Fruit fly (Drosophila melanogaster) whole organism, adult: ENCODE measurements around the gene Jon65Aii.

Source experiments
- CG14711 ChIP-seq: fragments of 200-800 bp; sonication (Bioruptor generic); optimal IDR thresholded peaks from 2 replicates; lab custom pipeline; 2018; ENCODE audit warnings: missing biosample characterization, mild to moderate bottlenecking, missing genetic modification characterization, moderate library complexity
- Crg-1 ChIP-seq: fragments of 200-800 bp; sonication (Bioruptor generic); optimal IDR thresholded peaks from 2 replicates; lab custom pipeline; 2016; ENCODE audit warnings: missing biosample characterization, missing genetic modification characterization
- Mnt ChIP-seq: fragments of 200-800 bp; sonication (Bioruptor generic); optimal IDR thresholded peaks from 2 replicates; lab custom pipeline; 2016; ENCODE audit warnings: missing biosample characterization, mild to moderate bottlenecking, missing genetic modification characterization
- bab1 ChIP-seq: fragments of 200-800 bp; sonication (Bioruptor generic); optimal IDR thresholded peaks from 3 replicates; lab custom pipeline; 2019; ENCODE audit warnings: missing biosample characterization, mild to moderate bottlenecking, missing genetic modification characterization, moderate library complexity
- cic ChIP-seq: fragments of 200-800 bp; sonication (Bioruptor generic); optimal IDR thresholded peaks from 2 replicates; lab custom pipeline; 2017; ENCODE audit warnings: missing biosample characterization, mild to moderate bottlenecking, missing genetic modification characterization, moderate library complexity
- pad ChIP-seq: fragments of 200-800 bp; sonication (Bioruptor generic); optimal IDR thresholded peaks from 3 replicates; lab custom pipeline; 2017; ENCODE audit warnings: missing biosample characterization, missing genetic modification characterization, mild to moderate bottlenecking, moderate library complexity, missing genetic modification reagents

- TF ChIP-seq cic (GFP tag; lab: Kevin White, UChicago) (no peak), bab1 (GFP tag; lab: Kevin White, UChicago) (no peak), pad (GFP tag; lab: Kevin White, UChicago) (no peak), Mnt (GFP tag; lab: Kevin White, UChicago) (no peak), CG14711 (no peak), Crg-1 (no peak)
Observed at dm6 chr3L:6059062-6059708, 7.1 kb downstream of the Jon65Aii start, which contains the start of gene CG6592.
